Worm (Caenorhabditis elegans) whole organism, late embryonic: ENCODE results near the gene col-71.

Source experiments
- C08G9.2 ChIP-seq: sonication (generic microtip); optimal IDR thresholded peaks from 2 replicates; lab custom pipeline; 2016; ENCODE audit warnings: mild to moderate bottlenecking, missing genetic modification characterization, moderate library complexity, missing compliant biosample characterization
- C38D4.7 ChIP-seq: fragments of 200-800 bp; sonication (Bioruptor generic); optimal IDR thresholded peaks from 2 replicates; lab custom pipeline; 2018; ENCODE audit warnings: mild to moderate bottlenecking, missing genetic modification characterization, moderate library complexity, missing compliant biosample characterization
- K02D7.2 ChIP-seq: sonication (generic microtip); optimal IDR thresholded peaks from 2 replicates; lab custom pipeline; 2017; ENCODE audit warnings: mild to moderate bottlenecking, missing genetic modification characterization, missing compliant biosample characterization
- Y22D7AL.16 ChIP-seq: sonication (generic microtip); optimal IDR thresholded peaks from 2 replicates; lab custom pipeline; 2016; ENCODE audit warnings: missing genetic modification characterization, missing compliant biosample characterization
- ama-1 ChIP-seq: fragments of 150-350 bp; optimal IDR thresholded peaks from 2 replicates; lab custom pipeline; 2014
- ceh-14 ChIP-seq: sonication (generic microtip); optimal IDR thresholded peaks from 2 replicates; lab custom pipeline; 2016; ENCODE audit warnings: missing genotype, missing genetic modification characterization, missing compliant biosample characterization
- ceh-19 ChIP-seq: fragments of 200-800 bp; sonication (Bioruptor generic); optimal IDR thresholded peaks from 2 replicates; lab custom pipeline; 2018; ENCODE audit warnings: mild to moderate bottlenecking, missing genetic modification characterization, missing compliant biosample characterization
- ceh-24 ChIP-seq: sonication (generic microtip); optimal IDR thresholded peaks from 2 replicates; lab custom pipeline; 2016; ENCODE audit warnings: mild to moderate bottlenecking, missing genetic modification characterization, missing compliant biosample characterization
- ceh-31 ChIP-seq: sonication (generic microtip); optimal IDR thresholded peaks from 2 replicates; lab custom pipeline; 2016; ENCODE audit warnings: missing genetic modification characterization, missing compliant biosample characterization
- ceh-34 ChIP-seq: sonication (generic microtip); optimal IDR thresholded peaks from 2 replicates; lab custom pipeline; 2016; ENCODE audit warnings: mild to moderate bottlenecking, missing genetic modification characterization, missing compliant biosample characterization
- ceh-45 ChIP-seq: fragments of 200-800 bp; sonication (Bioruptor generic); IDR thresholded peaks from 2 replicates; pipeline ENCODE4 v1.3.6; 2022; ENCODE audit warnings: missing genetic modification reagents, missing genetic modification characterization, missing compliant biosample characterization
- ceh-48 ChIP-seq: sonication (generic microtip); optimal IDR thresholded peaks from 2 replicates; lab custom pipeline; 2016; ENCODE audit warnings: missing genetic modification characterization, inconsistent platforms, missing compliant biosample characterization
- ceh-6 ChIP-seq: fragments of 200-800 bp; sonication (Bioruptor generic); optimal IDR thresholded peaks from 2 replicates; lab custom pipeline; 2018; ENCODE audit warnings: mild to moderate bottlenecking, missing genetic modification characterization, missing compliant biosample characterization
- ceh-9 ChIP-seq: sonication (generic microtip); optimal IDR thresholded peaks from 2 replicates; lab custom pipeline; 2016; ENCODE audit warnings: mild to moderate bottlenecking, missing genetic modification characterization, inconsistent platforms, missing compliant biosample characterization
- che-1 ChIP-seq: sonication (generic microtip); optimal IDR thresholded peaks from 2 replicates; lab custom pipeline; 2016; ENCODE audit warnings: mild to moderate bottlenecking, missing genetic modification characterization, missing compliant biosample characterization
- elt-2 ChIP-seq: sonication (generic microtip); optimal IDR thresholded peaks from 2 replicates; lab custom pipeline; 2016; ENCODE audit warnings: missing genetic modification reagents, missing genetic modification characterization, missing compliant biosample characterization
- eyg-1 ChIP-seq: sonication (generic microtip); optimal IDR thresholded peaks from 2 replicates; lab custom pipeline; 2016; ENCODE audit warnings: missing genotype, missing genetic modification characterization, missing compliant biosample characterization
- fax-1 ChIP-seq: sonication (generic microtip); optimal IDR thresholded peaks from 2 replicates; lab custom pipeline; 2016; ENCODE audit warnings: missing genotype, missing genetic modification characterization, missing compliant biosample characterization
- fkh-10 ChIP-seq: fragments of 150-350 bp; optimal IDR thresholded peaks from 2 replicates; lab custom pipeline; 2014; ENCODE audit warnings: missing biosample characterization, missing genetic modification reagents, missing genetic modification characterization
- gmeb-2 ChIP-seq: sonication (generic microtip); optimal IDR thresholded peaks from 2 replicates; lab custom pipeline; 2016; ENCODE audit warnings: missing genetic modification characterization, inconsistent platforms, missing compliant biosample characterization
- hlh-13 ChIP-seq: fragments of 200-800 bp; sonication (Bioruptor generic); optimal IDR thresholded peaks from 2 replicates; lab custom pipeline; 2018; ENCODE audit warnings: mild to moderate bottlenecking, missing genetic modification characterization, missing compliant biosample characterization
- hlh-6 ChIP-seq: sonication (generic microtip); optimal IDR thresholded peaks from 2 replicates; lab custom pipeline; 2016; ENCODE audit warnings: missing genotype, missing genetic modification characterization, missing compliant biosample characterization
- hlh-8 ChIP-seq: sonication (generic microtip); optimal IDR thresholded peaks from 2 replicates; lab custom pipeline; 2016; ENCODE audit warnings: missing genotype, missing genetic modification characterization, missing compliant biosample characterization
- lim-6 ChIP-seq: sonication (generic microtip); optimal IDR thresholded peaks from 2 replicates; lab custom pipeline; 2016; ENCODE audit warnings: missing genetic modification characterization, missing compliant biosample characterization
- lin-11 ChIP-seq: fragments of 200-800 bp; sonication (Bioruptor generic); optimal IDR thresholded peaks from 2 replicates; lab custom pipeline; 2018; ENCODE audit warnings: mild to moderate bottlenecking, missing genetic modification characterization, missing compliant biosample characterization
- madf-2 ChIP-seq: sonication (generic microtip); optimal IDR thresholded peaks from 2 replicates; lab custom pipeline; 2017; ENCODE audit warnings: missing genetic modification characterization, missing compliant biosample characterization
- nfya-1 ChIP-seq: sonication (generic microtip); optimal IDR thresholded peaks from 2 replicates; lab custom pipeline; 2017; ENCODE audit warnings: missing genetic modification characterization, mild to moderate bottlenecking, missing compliant biosample characterization, antibody characterized with exemption, moderate library complexity
- odd-2 ChIP-seq: sonication (generic microtip); optimal IDR thresholded peaks from 2 replicates; lab custom pipeline; 2017; ENCODE audit warnings: antibody characterized with exemption, mild to moderate bottlenecking, missing genetic modification characterization, missing compliant biosample characterization
- rnt-1 ChIP-seq: sonication (generic microtip); optimal IDR thresholded peaks from 2 replicates; lab custom pipeline; 2016; ENCODE audit warnings: missing genetic modification characterization, missing compliant biosample characterization
- sdc-2 ChIP-seq: sonication (generic microtip); optimal IDR thresholded peaks from 2 replicates; lab custom pipeline; 2016; ENCODE audit warnings: missing genotype, missing genetic modification characterization, missing compliant biosample characterization
- sox-2 ChIP-seq: fragments of 200-800 bp; sonication (Bioruptor generic); IDR thresholded peaks from 2 replicates; pipeline ENCODE4 v1.3.6; 2022; ENCODE audit warnings: missing genetic modification reagents, missing genetic modification characterization, missing compliant biosample characterization
- syd-9 ChIP-seq: sonication (generic microtip); optimal IDR thresholded peaks from 2 replicates; lab custom pipeline; 2016; ENCODE audit warnings: mild to moderate bottlenecking, missing genetic modification characterization, moderate library complexity, missing compliant biosample characterization
- tbx-7 ChIP-seq: sonication (generic microtip); optimal IDR thresholded peaks from 2 replicates; lab custom pipeline; 2016; ENCODE audit warnings: missing genotype, missing genetic modification characterization, missing compliant biosample characterization
- ttx-3 ChIP-seq: sonication (generic microtip); optimal IDR thresholded peaks from 2 replicates; lab custom pipeline; 2016; ENCODE audit warnings: missing genetic modification reagents, missing genetic modification characterization, missing compliant biosample characterization
- unc-3 ChIP-seq, 2 experiments: fragments of 200-800 bp in 1 of 2; sonication (Bioruptor generic) in 1 of 2; sonication (generic microtip) in 1 of 2; conservative IDR thresholded peaks in 1 of 2; optimal IDR thresholded peaks in 1 of 2; 2 replicates each; pipeline versions ENCODE4 v1.3.6 to Lab custom; 2016 to 2022; ENCODE audit warnings: missing compliant biosample characterization in 2 of 2, missing genetic modification characterization in 2 of 2, missing genetic modification reagents in 1 of 2
- unc-42 ChIP-seq: sonication (generic microtip); optimal IDR thresholded peaks from 2 replicates; lab custom pipeline; 2016; ENCODE audit warnings: missing genotype, missing genetic modification characterization, missing compliant biosample characterization
- unc-55 ChIP-seq: sonication (generic microtip); optimal IDR thresholded peaks from 2 replicates; lab custom pipeline; 2017; ENCODE audit warnings: missing biosample characterization, missing genetic modification reagents, missing genetic modification characterization
- unc-86 ChIP-seq: sonication (generic microtip); optimal IDR thresholded peaks from 2 replicates; lab custom pipeline; 2016; ENCODE audit warnings: missing genetic modification characterization, missing compliant biosample characterization
- ztf-16 ChIP-seq: sonication (generic microtip); optimal IDR thresholded peaks from 2 replicates; lab custom pipeline; 2017; ENCODE audit warnings: missing genetic modification characterization, missing compliant biosample characterization

Gene col-71

DNA sequence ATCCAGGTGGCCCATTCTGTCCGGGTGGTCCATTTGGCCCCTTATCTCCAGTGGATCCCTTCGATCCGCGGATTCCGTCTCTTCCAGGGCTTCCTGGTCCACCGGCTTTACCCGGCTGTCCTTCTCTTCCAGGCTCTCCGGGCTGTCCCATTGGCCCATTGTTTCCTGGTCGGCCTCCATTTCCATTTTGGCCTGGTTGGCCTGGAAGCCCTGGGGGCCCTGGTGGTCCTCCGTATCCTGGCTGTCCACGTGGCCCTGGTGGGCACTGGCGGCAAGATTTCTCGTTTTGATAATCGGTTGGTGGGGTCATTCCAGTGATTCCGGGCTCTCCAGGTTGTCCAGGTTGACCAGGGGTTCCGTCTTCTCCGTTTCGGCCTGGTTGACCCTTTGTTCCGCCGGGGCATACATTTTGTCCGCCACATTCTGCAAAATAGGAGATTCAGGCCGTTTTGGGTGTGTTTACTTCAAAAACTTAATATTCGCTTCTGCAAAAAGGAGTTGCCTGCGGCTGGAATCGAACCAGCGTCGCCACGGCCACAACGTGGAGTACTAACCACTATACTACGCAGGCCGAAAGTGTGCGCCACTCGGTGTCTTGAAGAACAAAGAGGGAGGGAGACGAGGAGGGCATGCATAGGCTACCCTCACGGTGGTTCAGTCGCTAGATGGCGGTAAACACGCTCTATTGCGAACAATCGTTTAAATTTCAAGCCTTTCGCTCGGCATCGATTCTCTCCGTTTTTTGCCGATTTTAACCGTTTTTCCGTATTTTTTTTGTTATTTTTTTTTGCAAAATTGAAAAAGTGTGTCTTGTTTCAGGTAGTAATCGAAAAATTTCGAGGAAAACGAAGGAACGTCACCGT is 18.8 kb upstream of the col-71 start, which contains the start of gene W09G10.9 (continued):
- TF ChIP-seq fkh-10 (GFP tag; lab: Kevin White, UChicago) = no peak
- peak; percentile 13 for TF ChIP-seq ceh-14 (tag; lab: Kevin White, UChicago)
- peak; percentile 88 for TF ChIP-seq sox-2
- no peak for TF ChIP-seq syd-9 (tag; lab: Kevin White, UChicago)
- peak; percentile 77 for TF ChIP-seq hlh-6 (tag; lab: Kevin White, UChicago)
- no peak for TF ChIP-seq ceh-24 (tag; lab: Kevin White, UChicago)
- TF ChIP-seq ttx-3 (tag; lab: Kevin White, UChicago) = peak; percentile 68
- TF ChIP-seq madf-2 = peak; percentile 76
- TF ChIP-seq nfya-1 (tag; lab: Kevin White, UChicago) = peak; percentile 57
- no peak for TF ChIP-seq hlh-8 (tag; lab: Kevin White, UChicago)
- no peak for TF ChIP-seq odd-2 (tag; lab: Kevin White, UChicago)
- TF ChIP-seq che-1 = peak; percentile 74
- TF ChIP-seq ceh-9 (tag; lab: Kevin White, UChicago) = peak; percentile 6
- peak; percentile 77 for TF ChIP-seq ceh-19 (GFP tag; lab: Kevin White, UChicago)
- TF ChIP-seq Y22D7AL.16 (tag; lab: Kevin White, UChicago) = peak; percentile 55
- TF ChIP-seq elt-2 (tag; lab: Kevin White, UChicago) = peak; percentile 84
- peak; percentile 79 for TF ChIP-seq ceh-45 (GFP tag; lab: Robert Waterston, UW)
- TF ChIP-seq unc-42 (tag; lab: Kevin White, UChicago) = no peak
- TF ChIP-seq C38D4.7 (GFP tag; lab: Kevin White, UChicago) = peak; percentile 63
- TF ChIP-seq sdc-2 (tag; lab: Kevin White, UChicago) = peak; percentile 48
- TF ChIP-seq hlh-13 (GFP tag; lab: Kevin White, UChicago) = peak; percentile 54
- peak; percentile 75 for TF ChIP-seq unc-86 (tag; lab: Kevin White, UChicago)
- peak; percentile 57 for TF ChIP-seq ztf-16 (tag; lab: Kevin White, UChicago)
- peak; percentile 83 for TF ChIP-seq ceh-6
- peak; percentile 65 for TF ChIP-seq fax-1 (tag; lab: Kevin White, UChicago)
- TF ChIP-seq rnt-1 (tag; lab: Kevin White, UChicago) = peak; percentile 63
- peak; percentile 62 for TF ChIP-seq ceh-34 (tag; lab: Kevin White, UChicago)
- no peak for TF ChIP-seq unc-55 (GFP tag; lab: Kevin White, UChicago)
- TF ChIP-seq eyg-1 (tag; lab: Kevin White, UChicago) = peak; percentile 49
- TF ChIP-seq lin-11 = peak; percentile 79
- TF ChIP-seq C08G9.2 (tag; lab: Kevin White, UChicago) = peak; percentile 4
- TF ChIP-seq tbx-7 (tag; lab: Kevin White, UChicago) = no peak
- TF ChIP-seq lim-6 (tag; lab: Kevin White, UChicago) = no peak
- no peak for TF ChIP-seq ama-1
- peak; percentile 39 for TF ChIP-seq ceh-31 (tag; lab: Kevin White, UChicago)
- peak; percentile 60 for TF ChIP-seq gmeb-2 (tag; lab: Kevin White, UChicago)
- peak; percentile 90 for TF ChIP-seq unc-3 (GFP tag; conservative IDR thresholded peaks at IDR 0.05; lab: Robert Waterston, UW)
- peak; percentile 71 for TF ChIP-seq unc-3 (tag; optimal IDR thresholded peaks at IDR 0.05; lab: Kevin White, UChicago)
- TF ChIP-seq ceh-48 (tag; lab: Kevin White, UChicago) = peak; percentile 62
- TF ChIP-seq K02D7.2 (tag; lab: Kevin White, UChicago) = peak; percentile 56
